Fruit fly (Drosophila melanogaster): Measurements from ENCODE around the gene Acf.

- TF ChIP-seq CG8478 (optimal IDR thresholded peaks at IDR 0.05), result no peak
- no peak for TF ChIP-seq CTCF (optimal IDR thresholded peaks at IDR 0.05)
Observed at dm6 chr3R:31810073-31810530, 16.3 kb downstream of the Acf start, which contains the start of gene Rift.
